Worm (Caenorhabditis elegans): ENCODE results near the gene daf-19.

daf-19 gene

DNA sequence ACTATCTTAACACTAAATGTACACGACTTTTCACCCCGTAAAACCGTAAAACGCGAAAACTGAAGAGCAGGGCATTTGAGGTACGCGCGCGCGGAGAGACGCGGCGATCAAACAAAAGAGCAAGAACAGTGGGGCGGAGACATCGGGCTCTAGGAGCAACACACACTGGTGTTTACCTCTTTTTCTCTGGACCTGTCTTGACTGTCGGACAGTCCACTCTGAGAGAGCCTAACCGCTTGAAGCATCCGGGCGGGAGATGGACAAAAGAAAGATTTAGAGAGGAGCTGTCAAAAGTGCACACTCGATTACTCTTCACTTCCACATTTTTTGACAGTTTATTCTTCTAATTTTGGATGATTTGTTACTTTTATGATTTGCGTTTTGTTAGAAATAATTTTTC lies 32.4 kb downstream of the daf-19 start:
- TF ChIP-seq egl-18 (GFP tag; IDR thresholded peaks at IDR 0.05): no peak
- TF ChIP-seq ztf-28 (GFP tag; IDR thresholded peaks at IDR 0.05): no peak
- TF ChIP-seq chd-7 (tag; optimal IDR thresholded peaks at IDR 0.05): no peak
- no peak for TF ChIP-seq xnd-1 (tag; optimal IDR thresholded peaks at IDR 0.05)
- no peak for TF ChIP-seq lsl-1 (GFP tag; optimal IDR thresholded peaks at IDR 0.05)
- TF ChIP-seq ztf-18 (tag; optimal IDR thresholded peaks at IDR 0.05): no peak
- TF ChIP-seq him-1 (tag; optimal IDR thresholded peaks at IDR 0.05): no peak
- TF ChIP-seq F57A8.1 (GFP tag; optimal IDR thresholded peaks at IDR 0.05): no peak
- no peak for TF ChIP-seq aptf-2 (GFP tag; conservative IDR thresholded peaks at IDR 0.05)

ce11 chrII:10134285-10134995 lies 34.7 kb downstream of the daf-19 start, which contains the start of gene F27E5.9:
Gene F27E5.9 (plus strand): TSS chrII:10134945.
- no peak for TF ChIP-seq Y56A3A.18 (GFP tag; IDR thresholded peaks at IDR 0.05)
- no peak for TF ChIP-seq F39B2.1 (GFP tag; IDR thresholded peaks at IDR 0.05)
- TF ChIP-seq egrh-3 (GFP tag; IDR thresholded peaks at IDR 0.05): no peak
- no peak for TF ChIP-seq ceh-91 (GFP tag; IDR thresholded peaks at IDR 0.05)
- peak; percentile 87 for TF ChIP-seq nhr-80 (tag; optimal IDR thresholded peaks at IDR 0.05)
- no peak for TF ChIP-seq ceh-79 (tag; optimal IDR thresholded peaks at IDR 0.05)

DNA sequence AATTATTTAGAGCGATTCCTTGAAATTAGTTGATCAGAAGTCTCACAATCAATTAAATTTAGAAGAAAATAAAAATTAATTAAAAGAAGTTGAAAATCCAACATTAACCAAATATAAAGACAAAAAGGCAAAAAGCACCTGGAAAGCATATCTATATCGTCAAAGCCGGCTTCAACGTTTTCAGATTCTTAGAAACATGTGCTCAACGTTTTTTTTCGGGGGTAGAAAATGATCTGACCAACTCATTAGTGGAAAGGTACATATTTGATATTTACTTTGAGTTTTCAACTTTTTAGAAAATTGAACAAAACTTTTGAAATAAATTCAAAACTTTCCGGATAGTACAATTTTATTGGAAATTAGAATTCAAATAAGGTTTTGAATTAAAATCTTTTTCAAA lies 36.3 kb downstream of the daf-19 start:
- TF ChIP-seq bed-2 (GFP tag; IDR thresholded peaks at IDR 0.05) (no peak), F39B2.1 (GFP tag; IDR thresholded peaks at IDR 0.05) (no peak), zfh-2 (GFP tag; conservative IDR thresholded peaks at IDR 0.05) (no peak), hlh-26 (GFP tag; conservative IDR thresholded peaks at IDR 0.05) (no peak), ztf-25 (GFP tag; IDR thresholded peaks at IDR 0.05) (no peak), F37B4.10 (GFP tag; IDR thresholded peaks at IDR 0.05) (no peak), nhr-179 (tag; optimal IDR thresholded peaks at IDR 0.05) (no peak)

- no peak for TF ChIP-seq atf-7 (tag; optimal IDR thresholded peaks at IDR 0.05)
- TF ChIP-seq ets-4 (GFP tag; optimal IDR thresholded peaks at IDR 0.05): no peak
- no peak for TF ChIP-seq tbx-9 (tag; optimal IDR thresholded peaks at IDR 0.05; ENCODE audit: borderline replicate concordance)
- no peak for TF ChIP-seq ceh-100 (GFP tag; IDR thresholded peaks at IDR 0.05)
- no peak for TF ChIP-seq mcd-1 (GFP tag; IDR thresholded peaks at IDR 0.05)
- TF ChIP-seq fkh-3 (tag; optimal IDR thresholded peaks at IDR 0.05): no peak
- no peak for TF ChIP-seq mes-4 (tag; optimal IDR thresholded peaks at IDR 0.05)
- TF ChIP-seq bed-2 (GFP tag; IDR thresholded peaks at IDR 0.05): no peak
- no peak for TF ChIP-seq attf-5 (GFP tag; optimal IDR thresholded peaks at IDR 0.05)
- TF ChIP-seq sea-2 (GFP tag; IDR thresholded peaks at IDR 0.05): no peak
- TF ChIP-seq unc-130 (GFP tag; optimal IDR thresholded peaks at IDR 0.05): no peak
- no peak for TF ChIP-seq ccch-3 (GFP tag; optimal IDR thresholded peaks at IDR 0.05)
- TF ChIP-seq die-1 (tag; optimal IDR thresholded peaks at IDR 0.05): no peak
- TF ChIP-seq snpc-4 (GFP tag; optimal IDR thresholded peaks at IDR 0.05): no peak
- TF ChIP-seq snpc-4 (tag; optimal IDR thresholded peaks at IDR 0.05): no peak
- no peak for TF ChIP-seq mxl-1 (tag; optimal IDR thresholded peaks at IDR 0.05)
- no peak for TF ChIP-seq F55B11.4 (tag; optimal IDR thresholded peaks at IDR 0.05; ENCODE audit: borderline replicate concordance, insufficient read depth)
- no peak for TF ChIP-seq nhr-179 (tag; optimal IDR thresholded peaks at IDR 0.05)
- TF ChIP-seq lin-40 (tag; optimal IDR thresholded peaks at IDR 0.05): no peak
Measured at ce11 chrII:10131760-10132159, 37.4 kb downstream of the daf-19 start, which contains the start of gene F27E5.5. Gene F27E5.5 (minus strand): TSS chrII:10131860.

All from whole organism, young adult.